Worm (Caenorhabditis elegans) whole organism, mixed stage, embryonic: ENCODE measurements around the gene hda-6.
"Not testable (repeated sequence)": the region's sequence is repeated elsewhere in the genome, so short reads cannot be mapped to it uniquely, and the experiment has no call there.

Source experiments
- elt-1 ChIP-seq: sonication (generic microtip); optimal IDR thresholded peaks from 2 replicates; lab custom pipeline; 2017; ENCODE audit warnings: missing genetic modification characterization, mild to moderate bottlenecking, missing compliant biosample characterization, antibody characterized with exemption, moderate library complexity, borderline replicate concordance; ENCODE audit not compliant: insufficient read depth
- mep-1 ChIP-seq: fragments of 150-350 bp; optimal IDR thresholded peaks from 2 replicates; lab custom pipeline; 2017; ENCODE audit warnings: missing biosample characterization, missing genetic modification reagents, missing genetic modification characterization, inconsistent platforms
- nhr-12 ChIP-seq: fragments of 150-350 bp; optimal IDR thresholded peaks from 2 replicates; lab custom pipeline; 2014; ENCODE audit warnings: missing biosample characterization, missing genetic modification characterization
- nhr-237 ChIP-seq: fragments of 150-350 bp; optimal IDR thresholded peaks from 2 replicates; lab custom pipeline; 2014; ENCODE audit warnings: missing biosample characterization, missing genetic modification characterization
- nhr-28 ChIP-seq: fragments of 150-350 bp; optimal IDR thresholded peaks from 2 replicates; lab custom pipeline; 2014; ENCODE audit warnings: missing biosample characterization, missing genetic modification characterization
- nhr-76 ChIP-seq: sonication (generic microtip); optimal IDR thresholded peaks from 2 replicates; lab custom pipeline; 2017; ENCODE audit warnings: missing biosample characterization, missing genetic modification characterization
- pha-4 ChIP-seq: fragments of 150-350 bp; optimal IDR thresholded peaks from 2 replicates; lab custom pipeline; 2018; ENCODE audit warnings: missing biosample characterization, missing genetic modification reagents, missing genetic modification characterization
- sem-2 ChIP-seq: fragments of 200-800 bp; sonication (Bioruptor generic); optimal IDR thresholded peaks from 2 replicates; lab custom pipeline; 2018; ENCODE audit warnings: mild to moderate bottlenecking, missing genetic modification characterization, missing compliant biosample characterization
- snpc-4 ChIP-seq: fragments of 150-350 bp; optimal IDR thresholded peaks from 2 replicates; lab custom pipeline; 2014; ENCODE audit warnings: missing biosample characterization, missing genetic modification characterization
- sptf-1 ChIP-seq: sonication (generic microtip); optimal IDR thresholded peaks from 2 replicates; lab custom pipeline; 2017; ENCODE audit warnings: mild to moderate bottlenecking, missing genetic modification characterization, moderate library complexity, missing compliant biosample characterization

DNA sequence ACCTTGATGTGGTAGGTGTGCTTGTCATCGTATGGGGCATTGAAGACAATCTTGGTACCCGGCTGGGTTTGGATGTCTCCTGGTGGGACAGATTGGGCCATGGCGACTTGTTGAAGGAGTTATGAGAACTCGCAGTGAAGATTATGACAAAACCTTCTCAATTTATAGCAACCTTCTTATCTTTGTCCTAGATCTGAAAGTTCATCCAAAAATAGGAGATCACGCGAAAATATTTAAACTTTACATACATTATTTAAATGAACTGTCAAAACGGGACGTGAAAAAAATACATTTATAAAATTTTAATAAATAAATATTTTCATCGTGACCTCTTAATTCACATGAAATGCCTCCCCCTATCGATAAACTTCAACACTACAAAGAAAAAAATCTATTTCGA, 51.1 kb downstream of the hda-6 start, which contains the start of the genes msp-59 and ZK354.2:
- TF ChIP-seq elt-1 (tag; lab: Kevin White, UChicago); nhr-237; pha-4 (tag; lab: Kevin White, UChicago); sem-2 (GFP tag; lab: Kevin White, UChicago); mep-1; nhr-76 (tag; lab: Kevin White, UChicago); nhr-28 (tag; lab: Kevin White, UChicago); nhr-12; snpc-4; sptf-1 (tag; lab: Kevin White, UChicago): not testable (repeated sequence)
